Fruit fly (Drosophila melanogaster) whole organism, embryonic: ENCODE measurements around the gene wuho.

ENCODE experiments used
- Atf3 ChIP-seq: fragments of 200-800 bp; sonication (Bioruptor generic); optimal IDR thresholded peaks from 3 replicates; lab custom pipeline; 2016; ENCODE audit warnings: missing biosample characterization, missing genetic modification characterization
- BtbVII ChIP-seq: fragments of 200-800 bp; sonication (Bioruptor generic); optimal IDR thresholded peaks from 3 replicates; lab custom pipeline; 2017; ENCODE audit warnings: missing biosample characterization, mild to moderate bottlenecking, missing genetic modification characterization
- CG10979 ChIP-seq: fragments of 200-800 bp; sonication (Bioruptor generic); optimal IDR thresholded peaks from 2 replicates; lab custom pipeline; 2018; ENCODE audit warnings: missing biosample characterization, mild to moderate bottlenecking, missing genetic modification characterization, moderate library complexity
- CG11093 ChIP-seq: fragments of 200-800 bp; sonication (Bioruptor generic); IDR thresholded peaks from 3 replicates; pipeline ENCODE4 v1.3.6; 2022; ENCODE audit warnings: missing biosample characterization, missing genetic modification characterization
- CG11696 ChIP-seq: fragments of 200-800 bp; sonication (Bioruptor generic); IDR thresholded peaks from 2 replicates; pipeline ENCODE4 v1.3.6; 2022; ENCODE audit warnings: missing biosample characterization, missing genetic modification characterization
- CG13123 ChIP-seq: fragments of 200-800 bp; sonication (Bioruptor generic); optimal IDR thresholded peaks from 2 replicates; lab custom pipeline; 2016; ENCODE audit warnings: missing biosample characterization, missing genetic modification characterization
- CG15479 ChIP-seq: fragments of 200-800 bp; sonication (Bioruptor generic); optimal IDR thresholded peaks from 3 replicates; lab custom pipeline; 2019; ENCODE audit warnings: missing biosample characterization, mild to moderate bottlenecking, missing genetic modification characterization, moderate library complexity
- CG15601 ChIP-seq: fragments of 200-800 bp; sonication (Bioruptor generic); optimal IDR thresholded peaks from 3 replicates; lab custom pipeline; 2019; ENCODE audit warnings: missing biosample characterization, mild to moderate bottlenecking, missing genetic modification characterization, moderate library complexity
- CG17361 ChIP-seq: fragments of 200-800 bp; sonication (Bioruptor generic); IDR thresholded peaks from 3 replicates; pipeline ENCODE4 v1.3.6; 2022; ENCODE audit warnings: missing biosample characterization, missing genetic modification characterization
- CG18262 ChIP-seq: fragments of 200-800 bp; optimal IDR thresholded peaks from 3 replicates; lab custom pipeline; 2019; ENCODE audit warnings: missing biosample characterization, mild to moderate bottlenecking, missing genetic modification characterization, moderate library complexity
- CG2889 ChIP-seq: fragments of 200-800 bp; sonication (Bioruptor generic); IDR thresholded peaks from 3 replicates; pipeline ENCODE4 v1.3.6; 2022; ENCODE audit warnings: missing biosample characterization, missing genetic modification characterization
- CG32532 ChIP-seq: fragments of 200-800 bp; sonication (Bioruptor generic); IDR thresholded peaks from 2 replicates; pipeline ENCODE4 v1.3.6; 2022; ENCODE audit warnings: missing biosample characterization, missing genetic modification characterization
- CG32772 ChIP-seq: fragments of 200-800 bp; sonication (Bioruptor generic); IDR thresholded peaks from 2 replicates; pipeline ENCODE4 v1.3.6; 2022; ENCODE audit warnings: missing biosample characterization, missing genetic modification characterization
- CG3847 ChIP-seq: fragments of 200-800 bp; sonication (Bioruptor generic); IDR thresholded peaks from 2 replicates; pipeline ENCODE4 v1.3.6; 2022; ENCODE audit warnings: missing biosample characterization, missing genetic modification characterization
- CG6813 ChIP-seq: fragments of 200-800 bp; sonication (Bioruptor generic); optimal IDR thresholded peaks from 2 replicates; lab custom pipeline; 2017; ENCODE audit warnings: missing biosample characterization, missing genetic modification characterization, mild to moderate bottlenecking, moderate library complexity, missing genetic modification reagents
- CG6854 ChIP-seq: fragments of 200-800 bp; sonication (Bioruptor generic); optimal IDR thresholded peaks from 3 replicates; lab custom pipeline; 2017; ENCODE audit warnings: missing biosample characterization, mild to moderate bottlenecking, missing genetic modification characterization
- CG7372 ChIP-seq: fragments of 200-800 bp; sonication (Bioruptor generic); IDR thresholded peaks from 2 replicates; pipeline ENCODE4 v1.3.6; 2022; ENCODE audit warnings: missing biosample characterization, missing genetic modification characterization
- CG8281 ChIP-seq: fragments of 200-800 bp; sonication (Bioruptor generic); optimal IDR thresholded peaks from 2 replicates; lab custom pipeline; 2018; ENCODE audit warnings: missing biosample characterization, mild to moderate bottlenecking, missing genetic modification characterization, moderate library complexity
- CG9215 ChIP-seq: fragments of 200-800 bp; sonication (Bioruptor generic); IDR thresholded peaks from 2 replicates; pipeline ENCODE4 v1.3.6; 2022; ENCODE audit warnings: missing biosample characterization, missing genetic modification characterization
- CG9797 ChIP-seq: fragments of 200-800 bp; sonication (Bioruptor generic); optimal IDR thresholded peaks from 3 replicates; lab custom pipeline; 2018; ENCODE audit warnings: missing biosample characterization, mild to moderate bottlenecking, missing genetic modification characterization
- CG9876 ChIP-seq: fragments of 200-800 bp; sonication (Bioruptor generic); optimal IDR thresholded peaks from 2 replicates; lab custom pipeline; 2016; ENCODE audit warnings: missing biosample characterization, missing genetic modification characterization
- Camta ChIP-seq: fragments of 200-800 bp; sonication (Bioruptor generic); optimal IDR thresholded peaks from 2 replicates; lab custom pipeline; 2016; ENCODE audit warnings: missing biosample characterization, missing genetic modification characterization
- Dll ChIP-seq: fragments of 200-800 bp; sonication (Bioruptor generic); IDR thresholded peaks from 4 replicates; pipeline ENCODE4 v1.3.6; 2022; ENCODE audit warnings: missing biosample characterization, missing genetic modification characterization; ENCODE audit not compliant: partially characterized antibody
- Hey ChIP-seq: fragments of 200-800 bp; sonication (Bioruptor generic); optimal IDR thresholded peaks from 3 replicates; lab custom pipeline; 2018; ENCODE audit warnings: missing biosample characterization, mild to moderate bottlenecking, missing genetic modification characterization
- HmgD ChIP-seq: fragments of 200-800 bp; sonication (Bioruptor generic); optimal IDR thresholded peaks from 3 replicates; lab custom pipeline; 2016; ENCODE audit warnings: missing biosample characterization, missing genetic modification characterization
- Hr51 ChIP-seq, 2 experiments: fragments of 200-800 bp; sonication (Bioruptor generic); optimal IDR thresholded peaks; 2 replicates in 1 of 2; 3 replicates in 1 of 2; lab custom pipeline; 2016 to 2018; ENCODE audit warnings: missing biosample characterization in 2 of 2, missing genetic modification characterization in 2 of 2, mild to moderate bottlenecking in 1 of 2, moderate library complexity in 1 of 2
- Jarid2 ChIP-seq: fragments of 200-800 bp; sonication (Bioruptor generic); optimal IDR thresholded peaks from 3 replicates; lab custom pipeline; 2017; ENCODE audit warnings: mild to moderate bottlenecking, missing biosample characterization, missing genetic modification reagents, missing genetic modification characterization
- MESR4 ChIP-seq: fragments of 200-800 bp; sonication (Bioruptor generic); optimal IDR thresholded peaks from 2 replicates; lab custom pipeline; 2018; ENCODE audit warnings: missing biosample characterization, mild to moderate bottlenecking, missing genetic modification characterization, moderate library complexity
- Meics ChIP-seq: fragments of 200-800 bp; sonication (Bioruptor generic); optimal IDR thresholded peaks from 2 replicates; lab custom pipeline; 2017; ENCODE audit warnings: missing biosample characterization, mild to moderate bottlenecking, missing genetic modification characterization
- NC2β ChIP-seq: fragments of 200-800 bp; sonication (Bioruptor generic); optimal IDR thresholded peaks from 2 replicates; lab custom pipeline; 2016; ENCODE audit warnings: missing biosample characterization, missing genetic modification characterization
- Nf-YC ChIP-seq: fragments of 200-800 bp; optimal IDR thresholded peaks from 3 replicates; lab custom pipeline; 2019; ENCODE audit warnings: missing biosample characterization, mild to moderate bottlenecking, missing genetic modification characterization, moderate library complexity
- Optix ChIP-seq: fragments of 200-800 bp; sonication (Bioruptor generic); IDR thresholded peaks from 3 replicates; pipeline ENCODE4 v1.3.6; 2022; ENCODE audit warnings: missing biosample characterization, missing genetic modification characterization
- Sin3A ChIP-seq: fragments of >200 bp; optimal IDR thresholded peaks from 2 replicates; lab custom pipeline; 2018
- bowl ChIP-seq: fragments of 200-800 bp; sonication (Bioruptor generic); IDR thresholded peaks from 2 replicates; pipeline ENCODE4 v1.3.6; 2022; ENCODE audit warnings: missing biosample characterization, missing genetic modification characterization
- dmrt11E ChIP-seq: fragments of 200-800 bp; sonication (Bioruptor generic); optimal IDR thresholded peaks from 3 replicates; lab custom pipeline; 2018; ENCODE audit warnings: missing biosample characterization, mild to moderate bottlenecking, missing genetic modification characterization, moderate library complexity
- en ChIP-seq: fragments of 200-800 bp; sonication (Bioruptor generic); optimal IDR thresholded peaks from 2 replicates; lab custom pipeline; 2016; ENCODE audit warnings: missing biosample characterization, missing genetic modification characterization
- ewg ChIP-seq: fragments of 200-800 bp; sonication (Bioruptor generic); optimal IDR thresholded peaks from 3 replicates; lab custom pipeline; 2017; ENCODE audit warnings: mild to moderate bottlenecking, missing biosample characterization, missing genetic modification reagents, missing genetic modification characterization
- exex ChIP-seq: fragments of 200-800 bp; sonication (Bioruptor generic); optimal IDR thresholded peaks from 4 replicates; lab custom pipeline; 2018; ENCODE audit warnings: missing biosample characterization, mild to moderate bottlenecking, missing genetic modification characterization, moderate library complexity
- ftz-f1 ChIP-seq: fragments of 200-800 bp; sonication (Bioruptor generic); optimal IDR thresholded peaks from 2 replicates; lab custom pipeline; 2016; ENCODE audit warnings: missing biosample characterization, missing genetic modification characterization
- grau ChIP-seq: fragments of 200-800 bp; optimal IDR thresholded peaks from 3 replicates; lab custom pipeline; 2019; ENCODE audit warnings: missing biosample characterization, mild to moderate bottlenecking, missing genetic modification characterization, moderate library complexity
- hbn ChIP-seq: fragments of 200-800 bp; sonication (Bioruptor generic); IDR thresholded peaks from 2 replicates; pipeline ENCODE4 v1.3.6; 2022; ENCODE audit warnings: missing biosample characterization, missing genetic modification characterization; ENCODE audit not compliant: partially characterized antibody
- her ChIP-seq: fragments of 200-800 bp; sonication (Bioruptor generic); optimal IDR thresholded peaks from 2 replicates; lab custom pipeline; 2016; ENCODE audit warnings: missing biosample characterization, missing genetic modification characterization
- hth ChIP-seq: fragments of >200 bp; optimal IDR thresholded peaks from 2 replicates; lab custom pipeline; 2017; ENCODE audit warnings: inconsistent platforms
- mirr ChIP-seq: fragments of 200-800 bp; sonication (Bioruptor generic); optimal IDR thresholded peaks from 3 replicates; lab custom pipeline; 2018; ENCODE audit warnings: missing biosample characterization, mild to moderate bottlenecking, missing genetic modification characterization
- mld ChIP-seq: fragments of 200-800 bp; sonication (Bioruptor generic); IDR thresholded peaks from 3 replicates; pipeline ENCODE4 v1.3.6; 2022; ENCODE audit warnings: missing biosample characterization, missing genetic modification characterization; ENCODE audit not compliant: partially characterized antibody
- nmo ChIP-seq: fragments of 200-800 bp; sonication (Bioruptor generic); optimal IDR thresholded peaks from 2 replicates; lab custom pipeline; 2018; ENCODE audit warnings: missing biosample characterization, mild to moderate bottlenecking, missing genetic modification characterization, moderate library complexity
- sens-2 ChIP-seq: fragments of 200-800 bp; sonication (Bioruptor generic); IDR thresholded peaks from 2 replicates; pipeline ENCODE4 v1.3.6; 2022; ENCODE audit warnings: missing biosample characterization, missing genetic modification characterization
- seq ChIP-seq: fragments of 200-800 bp; sonication (Bioruptor generic); IDR thresholded peaks from 2 replicates; pipeline ENCODE4 v1.3.6; 2022; ENCODE audit warnings: missing biosample characterization, missing genetic modification characterization
- ssp ChIP-seq: fragments of 200-800 bp; sonication (Bioruptor generic); IDR thresholded peaks from 2 replicates; pipeline ENCODE4 v1.3.6; 2022; ENCODE audit warnings: missing biosample characterization, missing genetic modification characterization
- unc-4 ChIP-seq: fragments of 200-800 bp; sonication (Bioruptor generic); IDR thresholded peaks from 2 replicates; pipeline ENCODE4 v1.3.6; 2022; ENCODE audit warnings: missing biosample characterization, missing genetic modification characterization; ENCODE audit not compliant: partially characterized antibody
- vfl ChIP-seq: fragments of 200-800 bp; sonication (Bioruptor generic); optimal IDR thresholded peaks from 2 replicates; lab custom pipeline; 2016; ENCODE audit warnings: missing biosample characterization, missing genetic modification characterization
- yki ChIP-seq: fragments of >200 bp; optimal IDR thresholded peaks from 3 replicates; lab custom pipeline; 2018

wuho gene

dm6 chrX:6287842-6288241, at the start of gene wuho, which contains the start of gene Top3beta (continued):
- TF ChIP-seq her (GFP tag; lab: Kevin White, UChicago) (peak; percentile 62), en (no peak), CG17361 (GFP tag; lab: Robert Waterston, UW) (no peak), Jarid2 (GFP tag; lab: Kevin White, UChicago) (no peak), exex (tag; lab: Kevin White, UChicago) (no peak), sens-2 (GFP tag; lab: Robert Waterston, UW) (no peak), Camta (GFP tag; lab: Kevin White, UChicago) (peak; percentile 21), Sin3A (lab: Kevin White, UChicago) (peak; percentile 66), CG3847 (GFP tag; lab: Robert Waterston, UW) (peak; percentile 54; the same call in 1 of the 2 replicates), CG13123 (no peak), CG9876 (GFP tag; lab: Kevin White, UChicago) (peak; percentile 15), Hey (tag; lab: Kevin White, UChicago) (no peak), CG7372 (GFP tag; lab: Robert Waterston, UW) (no peak), Atf3 (no peak), yki (no peak), MESR4 (GFP tag; lab: Kevin White, UChicago) (peak; percentile 98), mld (GFP tag; lab: Robert Waterston, UW) (peak; percentile 83), vfl (GFP tag; lab: Kevin White, UChicago) (no peak), Hr51 (GFP tag; optimal IDR thresholded peaks at IDR 0.05; lab: Kevin White, UChicago) (peak in 1 of 2 experiments; percentile 28), CG10979 (tag; lab: Kevin White, UChicago) (no peak), CG9797 (GFP tag; lab: Kevin White, UChicago) (peak; percentile 99), CG18262 (tag; lab: Kevin White, UChicago) (no peak), HmgD (peak; percentile 92), CG32772 (no peak), NC2β (peak; percentile 70), BtbVII (GFP tag; lab: Kevin White, UChicago) (no peak), CG11093 (GFP tag; lab: Robert Waterston, UW) (no peak), ssp (peak; percentile 46; the same call in 1 of the 2 replicates), dmrt11E (tag; lab: Kevin White, UChicago) (no peak), hth (lab: Kevin White, UChicago) (no peak), hbn (GFP tag; lab: Robert Waterston, UW) (peak; percentile 63; the same call in 1 of the 2 replicates), ewg (GFP tag; lab: Kevin White, UChicago) (peak; percentile 42), CG2889 (GFP tag; lab: Robert Waterston, UW) (no peak), grau (tag; lab: Kevin White, UChicago) (peak; percentile 40), nmo (GFP tag; lab: Kevin White, UChicago) (peak; percentile 47), seq (no peak), Dll (GFP tag; lab: Robert Waterston, UW) (peak; percentile 68; the same call in 3 of the 4 replicates), CG32532 (GFP tag; lab: Robert Waterston, UW) (0 out of 2 replicates have a peak, but pooled peaks have one; percentile 15), Optix (no peak), CG6813 (GFP tag; lab: Kevin White, UChicago) (no peak), ftz-f1 (GFP tag; lab: Kevin White, UChicago) (peak; percentile 58), CG9215 (GFP tag; lab: Robert Waterston, UW) (no peak), bowl (GFP tag; lab: Robert Waterston, UW) (no peak), CG11696 (no peak), CG15601 (tag; lab: Kevin White, UChicago) (no peak), CG15479 (GFP tag; lab: Kevin White, UChicago) (peak; percentile 90), mirr (peak; percentile 36), unc-4 (GFP tag; lab: Robert Waterston, UW) (peak; percentile 74), Meics (GFP tag; lab: Kevin White, UChicago) (no peak), CG6854 (no peak), CG8281 (tag; lab: Kevin White, UChicago) (no peak), Nf-YC (tag; lab: Kevin White, UChicago) (peak; percentile 74)
